Worm (Caenorhabditis elegans): ENCODE measurements around the gene tag-273.

tag-273 gene

DNA sequence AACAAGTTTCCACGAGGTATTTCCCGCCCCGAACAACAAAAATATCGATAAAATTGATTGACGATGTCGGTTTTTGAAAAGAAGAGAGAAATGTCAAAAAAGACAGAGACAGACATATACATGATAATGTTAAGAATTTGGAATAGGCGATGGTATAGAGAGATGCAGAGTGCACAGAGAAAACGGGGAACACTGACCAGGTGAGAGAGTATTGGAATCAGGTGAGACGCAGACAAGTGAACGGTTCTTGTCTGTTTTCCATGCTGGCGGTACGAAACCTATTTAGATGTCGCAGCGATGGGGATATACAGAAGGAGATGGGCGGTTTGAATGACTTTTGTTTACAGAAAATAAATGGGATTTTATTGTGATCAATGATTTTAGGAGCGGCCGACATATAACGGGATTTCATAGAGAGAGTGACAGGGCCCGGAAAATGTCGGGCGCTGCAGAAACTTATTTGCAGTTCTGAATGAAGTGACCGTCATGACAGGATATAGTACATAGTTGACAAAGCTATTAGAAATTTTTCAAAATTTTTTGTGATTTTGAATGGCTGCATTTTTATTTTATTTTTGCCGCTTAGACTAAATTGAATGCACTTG, 59.7 kb downstream of the tag-273 start (continued):
- TF ChIP-seq blmp-1 (tag; optimal IDR thresholded peaks at IDR 0.05): peak; percentile 69
- no peak for TF ChIP-seq hlh-17 (GFP tag; optimal IDR thresholded peaks at IDR 0.05; ENCODE audit: borderline replicate concordance)
- no peak for TF ChIP-seq ceh-90 (tag; optimal IDR thresholded peaks at IDR 0.05)
- TF ChIP-seq nhr-71 (tag; optimal IDR thresholded peaks at IDR 0.05): no peak
- TF ChIP-seq zip-4 (GFP tag; optimal IDR thresholded peaks at IDR 0.05): no peak
- TF ChIP-seq ceh-88 (GFP tag; IDR thresholded peaks at IDR 0.05): no peak
- no peak for TF ChIP-seq F16B12.6 (tag; optimal IDR thresholded peaks at IDR 0.05)
- TF ChIP-seq unc-30 (tag; optimal IDR thresholded peaks at IDR 0.05): no peak
- TF ChIP-seq dpl-1 (GFP tag; optimal IDR thresholded peaks at IDR 0.05): peak in 1 of 3 experiments; percentile 3
- TF ChIP-seq sup-37 (GFP tag; optimal IDR thresholded peaks at IDR 0.05): no peak
- peak; percentile 31 for TF ChIP-seq nhr-47 (tag; optimal IDR thresholded peaks at IDR 0.05)
- no peak for TF ChIP-seq ztf-4 (tag; optimal IDR thresholded peaks at IDR 0.05)
- TF ChIP-seq aha-1 (tag; optimal IDR thresholded peaks at IDR 0.05): no peak
- TF ChIP-seq nhr-11 (tag; optimal IDR thresholded peaks at IDR 0.05): no peak
- TF ChIP-seq nhr-76 (tag; optimal IDR thresholded peaks at IDR 0.05): no peak
- TF ChIP-seq lir-3 (tag; optimal IDR thresholded peaks at IDR 0.05; ENCODE audit: poor library complexity): no peak
- TF ChIP-seq pax-3 (tag; optimal IDR thresholded peaks at IDR 0.05): no peak
- TF ChIP-seq vab-15 (tag; optimal IDR thresholded peaks at IDR 0.05): no peak
- no peak for TF ChIP-seq jun-1 (tag; optimal IDR thresholded peaks at IDR 0.05)
- TF ChIP-seq tlp-1 (tag; optimal IDR thresholded peaks at IDR 0.05): no peak
- TF ChIP-seq lsy-2 (tag; optimal IDR thresholded peaks at IDR 0.05): peak; percentile 8 to 23
- TF ChIP-seq unc-86 (tag; optimal IDR thresholded peaks at IDR 0.05): no peak
- no peak for TF ChIP-seq fos-1 (tag; optimal IDR thresholded peaks at IDR 0.05)
- no peak for TF ChIP-seq ztf-11 (tag; optimal IDR thresholded peaks at IDR 0.05)
- no peak for TF ChIP-seq ceh-63 (GFP tag; optimal IDR thresholded peaks at IDR 0.05)
- no peak for TF ChIP-seq hpl-2 (GFP tag; optimal IDR thresholded peaks at IDR 0.05)
- TF ChIP-seq lin-39 (tag; optimal IDR thresholded peaks at IDR 0.05): no peak
- TF ChIP-seq nhr-237 (tag; optimal IDR thresholded peaks at IDR 0.05): no peak
- TF ChIP-seq elt-3 (tag; optimal IDR thresholded peaks at IDR 0.05): peak in 2 of 6 experiments; percentile 74 to 76
- TF ChIP-seq snu-23 (GFP tag; optimal IDR thresholded peaks at IDR 0.05): peak; percentile 70
- no peak for TF ChIP-seq elt-2 (tag; optimal IDR thresholded peaks at IDR 0.05)
- TF ChIP-seq egl-27 (tag; optimal IDR thresholded peaks at IDR 0.05): no peak
- TF ChIP-seq alr-1 (tag; optimal IDR thresholded peaks at IDR 0.05; ENCODE audit: borderline replicate concordance): no peak
- TF ChIP-seq mdl-1 (tag; optimal IDR thresholded peaks at IDR 0.05): peak in 1 of 2 experiments; percentile 51
- TF ChIP-seq C34B4.2 (tag; optimal IDR thresholded peaks at IDR 0.05): no peak
- no peak for TF ChIP-seq hlh-4 (tag; optimal IDR thresholded peaks at IDR 0.05)
- TF ChIP-seq aly-2 (tag; optimal IDR thresholded peaks at IDR 0.05): no peak
- no peak for TF ChIP-seq efl-3 (GFP tag; optimal IDR thresholded peaks at IDR 0.05)
- no peak for TF ChIP-seq xbp-1 (tag; optimal IDR thresholded peaks at IDR 0.05)
- TF ChIP-seq isw-1 (GFP tag; IDR thresholded peaks at IDR 0.05): no peak
- TF ChIP-seq fkh-8 (tag; optimal IDR thresholded peaks at IDR 0.05): no peak

DNA sequence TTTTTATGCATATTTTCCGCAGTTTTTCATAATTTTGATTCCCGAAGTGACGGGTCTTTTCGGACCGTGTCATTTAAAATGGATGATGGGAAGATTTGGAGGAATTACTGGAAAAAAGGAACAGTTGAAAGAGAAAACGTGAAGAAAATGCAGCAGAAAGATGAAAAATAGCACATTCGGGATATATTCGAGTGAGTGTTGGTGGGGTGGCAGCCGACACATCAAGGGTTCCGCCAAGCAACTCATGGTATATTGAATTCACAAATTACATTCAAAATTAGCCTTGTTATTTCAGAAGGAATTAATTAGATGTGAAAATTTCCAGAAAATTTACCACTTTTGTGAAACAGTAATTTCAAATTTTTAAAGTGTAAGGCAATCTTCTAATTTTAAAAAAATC, 60.9 kb downstream of the tag-273 start, which contains the start of gene tra-3:
Gene tra-3, minus strand, starts transcription at position 107 of the 400 bp plus-strand sequence.
- TF ChIP-seq ceh-8 (GFP tag; optimal IDR thresholded peaks at IDR 0.05) (no peak), C34B4.2 (tag; optimal IDR thresholded peaks at IDR 0.05) (no peak), ces-1 (GFP tag; optimal IDR thresholded peaks at IDR 0.05) (no peak)
